Fruit fly (Drosophila melanogaster): ENCODE results near the gene CG14841.
A peak's percentile ranks its signal among the peaks of the same experiment; 100 is the strongest.

Gene CG14841

dm6 chr3R:14277894-14278522 lies 15.8 kb upstream of the CG14841 start (continued):
- TF ChIP-seq pita (GFP tag; optimal IDR thresholded peaks at IDR 0.05): no peak
- TF ChIP-seq lola (GFP tag; optimal IDR thresholded peaks at IDR 0.05): peak in 1 of 3 experiments; percentile 88
- peak; percentile 32 for TF ChIP-seq CG5180 (GFP tag; optimal IDR thresholded peaks at IDR 0.05)
- TF ChIP-seq CG17385 (GFP tag; optimal IDR thresholded peaks at IDR 0.05): peak; percentile 78
- TF ChIP-seq ssp (GFP tag; IDR thresholded peaks at IDR 0.05): peak; percentile 68
- peak; percentile 79 for TF ChIP-seq Ada2b (GFP tag; IDR thresholded peaks at IDR 0.05)
- no peak for TF ChIP-seq Dp (GFP tag; optimal IDR thresholded peaks at IDR 0.05)
- TF ChIP-seq Lpt (GFP tag; optimal IDR thresholded peaks at IDR 0.05): no peak
- TF ChIP-seq Usf (GFP tag; optimal IDR thresholded peaks at IDR 0.05): peak; percentile 39
- TF ChIP-seq CG16863 (GFP tag; optimal IDR thresholded peaks at IDR 0.05): peak; percentile 28
- TF ChIP-seq CG18011 (GFP tag; optimal IDR thresholded peaks at IDR 0.05): peak; percentile 33
- no peak for TF ChIP-seq inv (GFP tag; IDR thresholded peaks at IDR 0.05; ENCODE audit: partially characterized antibody)
- TF ChIP-seq ken (GFP tag; IDR thresholded peaks at IDR 0.05): peak; percentile 68; the same call in 1 of the 3 replicates
- TF ChIP-seq lov (optimal IDR thresholded peaks at IDR 0.05): no peak
- TF ChIP-seq lov (GFP tag; IDR thresholded peaks at IDR 0.05): peak; percentile 64; the same call in 1 of the 3 replicates
- no peak for TF ChIP-seq stwl (tag; optimal IDR thresholded peaks at IDR 0.05)
- no peak for TF ChIP-seq sug (tag; optimal IDR thresholded peaks at IDR 0.05)
- peak; percentile 80; the same call in 2 of the 3 replicates for TF ChIP-seq Dbx (GFP tag; IDR thresholded peaks at IDR 0.05)
- TF ChIP-seq CG18599 (GFP tag; optimal IDR thresholded peaks at IDR 0.05): peak; percentile 92
- TF ChIP-seq MTF-1 (GFP tag; optimal IDR thresholded peaks at IDR 0.05; ENCODE audit: borderline replicate concordance): peak; percentile 46
- peak; percentile 64 for TF ChIP-seq Spps (tag; optimal IDR thresholded peaks at IDR 0.05)
- TF ChIP-seq CG9817 (tag; optimal IDR thresholded peaks at IDR 0.05): peak; percentile 55
- TF ChIP-seq Side (GFP tag; optimal IDR thresholded peaks at IDR 0.05): no peak
- peak; percentile 72 for TF ChIP-seq CG7372 (GFP tag; IDR thresholded peaks at IDR 0.05)
- peak; percentile 75 for TF ChIP-seq Oli (tag; optimal IDR thresholded peaks at IDR 0.05)
- TF ChIP-seq E2f2 (GFP tag; IDR thresholded peaks at IDR 0.05): peak; percentile 63
- no peak for TF ChIP-seq ham (GFP tag; IDR thresholded peaks at IDR 0.05)
- TF ChIP-seq CG11560 (tag; IDR thresholded peaks at IDR 0.05): 0 out of 3 replicates have a peak, but pooled peaks have one; percentile 39
- TF ChIP-seq Blimp-1 (GFP tag; optimal IDR thresholded peaks at IDR 0.05): no peak
- peak; percentile 69 for TF ChIP-seq esg (GFP tag; conservative IDR thresholded peaks at IDR 0.05)
- no peak for TF ChIP-seq Hey (tag; optimal IDR thresholded peaks at IDR 0.05)
- peak; percentile 89 for TF ChIP-seq CG8765 (GFP tag; IDR thresholded peaks at IDR 0.05)
- TF ChIP-seq mirr (GFP tag; optimal IDR thresholded peaks at IDR 0.05): no peak
- TF ChIP-seq CG32772 (GFP tag; IDR thresholded peaks at IDR 0.05): peak; percentile 70
- TF ChIP-seq Nf-YC (tag; optimal IDR thresholded peaks at IDR 0.05): no peak
- peak; percentile 81 for TF ChIP-seq HLH3B (GFP tag; IDR thresholded peaks at IDR 0.05)
- TF ChIP-seq oc (tag; optimal IDR thresholded peaks at IDR 0.05): peak; percentile 62
- TF ChIP-seq CG7357 (GFP tag; IDR thresholded peaks at IDR 0.05): peak; percentile 66; the same call in 2 of the 3 replicates
- no peak for TF ChIP-seq odd (GFP tag; optimal IDR thresholded peaks at IDR 0.05)
- peak; percentile 54 for TF ChIP-seq CG9437 (GFP tag; optimal IDR thresholded peaks at IDR 0.05)
- peak; percentile 97 for TF ChIP-seq CG9727 (GFP tag; optimal IDR thresholded peaks at IDR 0.05)
- TF ChIP-seq dmrt99B (tag; optimal IDR thresholded peaks at IDR 0.05): no peak
- TF ChIP-seq Adf1 (GFP tag; IDR thresholded peaks at IDR 0.05): peak; percentile 61; the same call in 1 of the 2 replicates
- TF ChIP-seq Stat92E (GFP tag; optimal IDR thresholded peaks at IDR 0.05): no peak
- TF ChIP-seq cwo (GFP tag; optimal IDR thresholded peaks at IDR 0.05): peak; percentile 69
- TF ChIP-seq Deaf1 (tag; optimal IDR thresholded peaks at IDR 0.05): peak; percentile 89
- TF ChIP-seq CG11723 (GFP tag; optimal IDR thresholded peaks at IDR 0.05): no peak
- peak in 1 of 2 experiments; percentile 41 for TF ChIP-seq Pdp1 (GFP tag; optimal IDR thresholded peaks at IDR 0.05)
- peak; percentile 58 for TF ChIP-seq CG10654 (GFP tag; optimal IDR thresholded peaks at IDR 0.05)

Measured in whole organism, embryonic.